Worm (Caenorhabditis elegans) whole organism, L3 larva: ENCODE data around the gene tag-335.

Experiments used
- ama-1 ChIP-seq: fragments of 150-350 bp; optimal IDR thresholded peaks from 2 replicates; lab custom pipeline; 2018
- elt-1 ChIP-seq: fragments of 150-350 bp; optimal IDR thresholded peaks from 2 replicates; lab custom pipeline; 2014; ENCODE audit warnings: missing biosample characterization, missing genetic modification characterization
- fkh-2 ChIP-seq: fragments of 150-350 bp; optimal IDR thresholded peaks from 2 replicates; lab custom pipeline; 2014; ENCODE audit warnings: missing biosample characterization, missing genetic modification reagents, missing genetic modification characterization
- fos-1 ChIP-seq: fragments of 150-350 bp; optimal IDR thresholded peaks from 2 replicates; lab custom pipeline; 2014; ENCODE audit warnings: missing biosample characterization, missing genetic modification characterization
- jun-1 ChIP-seq: fragments of 150-350 bp; optimal IDR thresholded peaks from 2 replicates; lab custom pipeline; 2014; ENCODE audit warnings: missing biosample characterization, missing genetic modification reagents, missing genetic modification characterization
- lin-15B ChIP-seq: fragments of 150-350 bp; optimal IDR thresholded peaks from 2 replicates; lab custom pipeline; 2014; ENCODE audit warnings: missing biosample characterization, missing genetic modification characterization
- lsy-12 ChIP-seq: sonication (generic microtip); optimal IDR thresholded peaks from 2 replicates; lab custom pipeline; 2016; ENCODE audit warnings: mild to moderate bottlenecking, missing genetic modification characterization, missing compliant biosample characterization
- nhr-12 ChIP-seq: fragments of 150-350 bp; optimal IDR thresholded peaks from 2 replicates; lab custom pipeline; 2014; ENCODE audit warnings: missing biosample characterization, missing genetic modification characterization
- nhr-25 ChIP-seq: sonication (generic microtip); optimal IDR thresholded peaks from 2 replicates; lab custom pipeline; 2017; ENCODE audit warnings: missing biosample characterization, missing genetic modification characterization
- tbx-2 ChIP-seq: sonication (generic microtip); optimal IDR thresholded peaks from 2 replicates; lab custom pipeline; 2016; ENCODE audit warnings: mild to moderate bottlenecking, missing genetic modification characterization, missing compliant biosample characterization
- unc-62 ChIP-seq: fragments of 150-350 bp; sonication (generic microtip); optimal IDR thresholded peaks from 4 replicates; lab custom pipeline; 2014; ENCODE audit warnings: missing biosample characterization, missing genetic modification reagents, missing genetic modification characterization
- zag-1 ChIP-seq: fragments of 150-350 bp; optimal IDR thresholded peaks from 2 replicates; lab custom pipeline; 2014; ENCODE audit warnings: missing biosample characterization, missing genetic modification characterization

ce11 chrIV:12307720-12308119, 29.3 kb upstream of the tag-335 start, which contains the start of gene oac-57:
- no peak for TF ChIP-seq fos-1 (tag; lab: Kevin White, UChicago)
- no peak for TF ChIP-seq zag-1 (tag; lab: Kevin White, UChicago)
- no peak for TF ChIP-seq nhr-12 (tag; lab: Kevin White, UChicago)
- TF ChIP-seq jun-1 (tag; lab: Kevin White, UChicago) = no peak
- no peak for TF ChIP-seq unc-62 (GFP tag; lab: Kevin White, UChicago)
- no peak for TF ChIP-seq fkh-2 (tag; lab: Kevin White, UChicago)
- no peak for TF ChIP-seq lin-15B (tag; lab: Kevin White, UChicago)
- TF ChIP-seq ama-1 = no peak
- no peak for TF ChIP-seq elt-1
- TF ChIP-seq tbx-2 (tag; lab: Kevin White, UChicago) = no peak
- TF ChIP-seq nhr-25 = no peak
- TF ChIP-seq lsy-12 = no peak
